Worm (Caenorhabditis elegans) whole organism, late embryonic: ENCODE data around the gene cpg-24.

Experiments used
- K02D7.2 ChIP-seq: sonication (generic microtip); optimal IDR thresholded peaks from 2 replicates; lab custom pipeline; 2017; ENCODE audit warnings: mild to moderate bottlenecking, missing genetic modification characterization, missing compliant biosample characterization
- ama-1 ChIP-seq: fragments of 150-350 bp; optimal IDR thresholded peaks from 2 replicates; lab custom pipeline; 2014
- ceh-9 ChIP-seq: sonication (generic microtip); optimal IDR thresholded peaks from 2 replicates; lab custom pipeline; 2016; ENCODE audit warnings: mild to moderate bottlenecking, missing genetic modification characterization, inconsistent platforms, missing compliant biosample characterization
- che-1 ChIP-seq: sonication (generic microtip); optimal IDR thresholded peaks from 2 replicates; lab custom pipeline; 2016; ENCODE audit warnings: mild to moderate bottlenecking, missing genetic modification characterization, missing compliant biosample characterization
- gmeb-2 ChIP-seq: sonication (generic microtip); optimal IDR thresholded peaks from 2 replicates; lab custom pipeline; 2016; ENCODE audit warnings: missing genetic modification characterization, inconsistent platforms, missing compliant biosample characterization
- hlh-8 ChIP-seq: sonication (generic microtip); optimal IDR thresholded peaks from 2 replicates; lab custom pipeline; 2016; ENCODE audit warnings: missing genotype, missing genetic modification characterization, missing compliant biosample characterization
- lin-11 ChIP-seq: fragments of 200-800 bp; sonication (Bioruptor generic); optimal IDR thresholded peaks from 2 replicates; lab custom pipeline; 2018; ENCODE audit warnings: mild to moderate bottlenecking, missing genetic modification characterization, missing compliant biosample characterization
- odd-2 ChIP-seq: sonication (generic microtip); optimal IDR thresholded peaks from 2 replicates; lab custom pipeline; 2017; ENCODE audit warnings: antibody characterized with exemption, mild to moderate bottlenecking, missing genetic modification characterization, missing compliant biosample characterization
- sox-2 ChIP-seq: fragments of 200-800 bp; sonication (Bioruptor generic); IDR thresholded peaks from 2 replicates; pipeline ENCODE4 v1.3.6; 2022; ENCODE audit warnings: missing genetic modification reagents, missing genetic modification characterization, missing compliant biosample characterization

ce11 chrIV:1628730-1629129, 3.0 kb upstream of the cpg-24 start:
- TF ChIP-seq ama-1 (no peak), ceh-9 (tag; lab: Kevin White, UChicago) (no peak), odd-2 (tag; lab: Kevin White, UChicago) (no peak), lin-11 (tag; lab: Kevin White, UChicago) (no peak), hlh-8 (tag; lab: Kevin White, UChicago) (no peak), gmeb-2 (tag; lab: Kevin White, UChicago) (no peak), K02D7.2 (tag; lab: Kevin White, UChicago) (no peak), sox-2 (GFP tag; lab: Robert Waterston, UW) (no peak), che-1 (tag; lab: Kevin White, UChicago) (no peak)
